Worm (Caenorhabditis elegans): ENCODE results near the gene F40F8.11.
A peak's percentile ranks its signal among the peaks of the same experiment; 100 is the strongest.

The F40F8.11 gene

ce11 chrII:11142571-11142970 lies 10.2 kb upstream of the F40F8.11 start, which contains the start of gene arrd-6:
Gene arrd-6, plus strand, starts transcription at chrII:11142739.
- TF ChIP-seq sptf-2 (GFP tag; optimal IDR thresholded peaks at IDR 0.05) (no peak), pbrm-1 (GFP tag; IDR thresholded peaks at IDR 0.05) (0 out of 2 replicates have a peak, but pooled peaks have one; percentile 20)

- TF ChIP-seq madf-10 (tag; optimal IDR thresholded peaks at IDR 0.05) = no peak
- TF ChIP-seq F52B5.7 (tag; optimal IDR thresholded peaks at IDR 0.05) = no peak
- TF ChIP-seq madf-8 (GFP tag; conservative IDR thresholded peaks at IDR 0.05) = no peak
- TF ChIP-seq K12H6.12 (tag; optimal IDR thresholded peaks at IDR 0.05) = no peak
- TF ChIP-seq nhr-80 (tag; optimal IDR thresholded peaks at IDR 0.05) = no peak
- TF ChIP-seq hmg-1.2 (GFP tag; IDR thresholded peaks at IDR 0.05) = no peak
- no peak for TF ChIP-seq hlh-26 (GFP tag; conservative IDR thresholded peaks at IDR 0.05)
- no peak for TF ChIP-seq F33H1.4 (GFP tag; IDR thresholded peaks at IDR 0.05)
- no peak for TF ChIP-seq ceh-91 (GFP tag; IDR thresholded peaks at IDR 0.05)
- no peak for TF ChIP-seq sptf-2 (GFP tag; optimal IDR thresholded peaks at IDR 0.05)
Measured at ce11 chrII:11140140-11140539, 7.8 kb upstream of the F40F8.11 start, which contains the start of gene F40F8.4. Gene F40F8.4, minus strand, starts transcription at chrII:11140240.

ce11 chrII:11135773-11136172 lies 3.4 kb upstream of the F40F8.11 start:
- no peak for TF ChIP-seq nhr-179 (tag; optimal IDR thresholded peaks at IDR 0.05)
- TF ChIP-seq nhr-80 (tag; optimal IDR thresholded peaks at IDR 0.05) = peak; percentile 18

- TF ChIP-seq fkh-3 (tag; optimal IDR thresholded peaks at IDR 0.05) = no peak
- TF ChIP-seq madf-6 (GFP tag; IDR thresholded peaks at IDR 0.05) = no peak
- no peak for TF ChIP-seq ztf-22 (GFP tag; optimal IDR thresholded peaks at IDR 0.05)
- TF ChIP-seq mel-28 (tag; optimal IDR thresholded peaks at IDR 0.05; ENCODE audit: borderline replicate concordance) = no peak
- TF ChIP-seq K12H6.12 (tag; optimal IDR thresholded peaks at IDR 0.05) = no peak
- TF ChIP-seq C17E4.6 (GFP tag; IDR thresholded peaks at IDR 0.05) = no peak
- TF ChIP-seq ets-4 (GFP tag; optimal IDR thresholded peaks at IDR 0.05) = no peak
- TF ChIP-seq ceh-79 (tag; optimal IDR thresholded peaks at IDR 0.05) = no peak
- TF ChIP-seq snpc-1.3 (tag; optimal IDR thresholded peaks at IDR 0.05; ENCODE audit: insufficient read depth) = no peak
- no peak for TF ChIP-seq B0336.3 (GFP tag; IDR thresholded peaks at IDR 0.05)
- TF ChIP-seq rec-8 (tag; optimal IDR thresholded peaks at IDR 0.05) = no peak
- no peak for TF ChIP-seq repo-1 (tag; optimal IDR thresholded peaks at IDR 0.05)
- TF ChIP-seq zim-3 (tag; optimal IDR thresholded peaks at IDR 0.05) = no peak
- no peak for TF ChIP-seq hlh-26 (GFP tag; conservative IDR thresholded peaks at IDR 0.05)
- no peak for TF ChIP-seq let-607 (tag; optimal IDR thresholded peaks at IDR 0.05)
- TF ChIP-seq egl-44 (GFP tag; IDR thresholded peaks at IDR 0.05) = no peak
- TF ChIP-seq snpc-1.1 (tag; optimal IDR thresholded peaks at IDR 0.05; ENCODE audit: insufficient read depth) = no peak
- TF ChIP-seq ztf-28 (GFP tag; IDR thresholded peaks at IDR 0.05) = no peak
Measured at ce11 chrII:11134828-11135227, 2.4 kb upstream of the F40F8.11 start, which contains the start of gene F40F8.5. Gene F40F8.5, minus strand, starts transcription at chrII:11134928.

ce11 chrII:11129517-11129916 lies 2.9 kb downstream of the F40F8.11 start, which contains the start of gene F40F8.12:
Gene F40F8.12, plus strand, starts transcription at chrII:11129817.
- TF ChIP-seq lsl-1 (GFP tag; optimal IDR thresholded peaks at IDR 0.05) = peak; percentile 54
- TF ChIP-seq atf-7 (tag; optimal IDR thresholded peaks at IDR 0.05) = no peak
- TF ChIP-seq madf-6 (GFP tag; IDR thresholded peaks at IDR 0.05) = peak; percentile 42; the same call in 1 of the 2 replicates
- TF ChIP-seq nhr-27 (tag; optimal IDR thresholded peaks at IDR 0.05) = no peak
- no peak for TF ChIP-seq ceh-27 (GFP tag; optimal IDR thresholded peaks at IDR 0.05)
- TF ChIP-seq B0336.3 (GFP tag; IDR thresholded peaks at IDR 0.05) = no peak
- TF ChIP-seq ceh-79 (tag; optimal IDR thresholded peaks at IDR 0.05) = no peak
- no peak for TF ChIP-seq aptf-2 (GFP tag; conservative IDR thresholded peaks at IDR 0.05)
- no peak for TF ChIP-seq F49E8.2 (tag; optimal IDR thresholded peaks at IDR 0.05; ENCODE audit: insufficient read depth)
- TF ChIP-seq madf-8 (GFP tag; conservative IDR thresholded peaks at IDR 0.05) = peak; percentile 45

Measured in whole organism, young adult.